Fruit fly (Drosophila melanogaster) whole organism, pupa: ENCODE data around the gene Hsc70-4.
A peak's percentile ranks its signal among the peaks of the same experiment; 100 is the strongest.

Experiments used
- CG10348 ChIP-seq: fragments of 200-800 bp; sonication (Bioruptor generic); IDR thresholded peaks from 2 replicates; pipeline ENCODE4 v1.3.6; 2022; ENCODE audit warnings: missing biosample characterization, missing genetic modification characterization
- CG12605 ChIP-seq: fragments of 200-800 bp; sonication (Bioruptor generic); IDR thresholded peaks from 2 replicates; pipeline ENCODE4 v1.3.6; 2022; ENCODE audit warnings: missing biosample characterization, missing genetic modification characterization
- CG13204 ChIP-seq: fragments of 200-800 bp; sonication (Bioruptor generic); optimal IDR thresholded peaks from 2 replicates; lab custom pipeline; 2018; ENCODE audit warnings: missing biosample characterization, mild to moderate bottlenecking, missing genetic modification characterization, moderate library complexity
- CG14655 ChIP-seq: fragments of 200-800 bp; sonication (Bioruptor generic); optimal IDR thresholded peaks from 3 replicates; lab custom pipeline; 2017; ENCODE audit warnings: mild to moderate bottlenecking, missing biosample characterization, missing genetic modification reagents, missing genetic modification characterization
- CG15710 ChIP-seq: fragments of 200-800 bp; sonication (Bioruptor generic); optimal IDR thresholded peaks from 2 replicates; lab custom pipeline; 2018; ENCODE audit warnings: missing biosample characterization, mild to moderate bottlenecking, missing genetic modification characterization, moderate library complexity
- CG17806 ChIP-seq: fragments of 200-800 bp; sonication (Bioruptor generic); optimal IDR thresholded peaks from 2 replicates; lab custom pipeline; 2018; ENCODE audit warnings: missing biosample characterization, mild to moderate bottlenecking, missing genetic modification characterization, moderate library complexity
- CG32121 ChIP-seq: fragments of 200-800 bp; sonication (Bioruptor generic); IDR thresholded peaks from 2 replicates; pipeline ENCODE4 v1.3.6; 2022; ENCODE audit warnings: missing biosample characterization, missing genetic modification characterization
- CG34367 ChIP-seq: fragments of 200-800 bp; sonication (Bioruptor generic); optimal IDR thresholded peaks from 2 replicates; lab custom pipeline; 2018; ENCODE audit warnings: missing biosample characterization, mild to moderate bottlenecking, missing genetic modification characterization
- CG4496 ChIP-seq: fragments of 200-800 bp; sonication (Bioruptor generic); IDR thresholded peaks from 3 replicates; pipeline ENCODE4 v1.3.6; 2022; ENCODE audit warnings: missing biosample characterization, missing genetic modification characterization
- CG8159 ChIP-seq: fragments of 200-800 bp; sonication (Bioruptor generic); optimal IDR thresholded peaks from 3 replicates; lab custom pipeline; 2018; ENCODE audit warnings: missing biosample characterization, mild to moderate bottlenecking, missing genetic modification characterization, moderate library complexity
- CG8301 ChIP-seq: fragments of 200-800 bp; sonication (Bioruptor generic); optimal IDR thresholded peaks from 2 replicates; lab custom pipeline; 2018; ENCODE audit warnings: missing biosample characterization, mild to moderate bottlenecking, missing genetic modification characterization
- CG9948 ChIP-seq: fragments of 200-800 bp; sonication (Bioruptor generic); optimal IDR thresholded peaks from 2 replicates; lab custom pipeline; 2018; ENCODE audit warnings: missing biosample characterization, mild to moderate bottlenecking, missing genetic modification characterization, moderate library complexity
- D1 ChIP-seq: fragments of 200-800 bp; sonication (Bioruptor generic); optimal IDR thresholded peaks from 2 replicates; lab custom pipeline; 2018; ENCODE audit warnings: missing biosample characterization, mild to moderate bottlenecking, missing genetic modification characterization, moderate library complexity
- EcR ChIP-seq: fragments of 200-800 bp; sonication (Bioruptor generic); optimal IDR thresholded peaks from 3 replicates; lab custom pipeline; 2019; ENCODE audit warnings: missing biosample characterization, missing genetic modification characterization, mild to moderate bottlenecking, moderate library complexity, missing genetic modification reagents
- Ets98B ChIP-seq: fragments of 200-800 bp; sonication (Bioruptor generic); IDR thresholded peaks from 2 replicates; pipeline ENCODE4 v1.3.6; 2022; ENCODE audit warnings: missing biosample characterization, missing genetic modification characterization
- Pif1A ChIP-seq: fragments of 200-800 bp; sonication (Bioruptor generic); optimal IDR thresholded peaks from 3 replicates; lab custom pipeline; 2016; ENCODE audit warnings: missing biosample characterization, missing genetic modification characterization
- Pif1B ChIP-seq: fragments of 200-800 bp; sonication (Bioruptor generic); optimal IDR thresholded peaks from 3 replicates; lab custom pipeline; 2016; ENCODE audit warnings: missing biosample characterization, missing genetic modification characterization
- Snoo ChIP-seq: fragments of 200-800 bp; sonication (Bioruptor generic); optimal IDR thresholded peaks from 3 replicates; lab custom pipeline; 2017; ENCODE audit warnings: missing biosample characterization, mild to moderate bottlenecking, missing genetic modification characterization, inconsistent platforms
- fd96Ca ChIP-seq: fragments of 200-800 bp; sonication (Bioruptor generic); IDR thresholded peaks from 3 replicates; pipeline ENCODE4 v1.3.6; 2022; ENCODE audit warnings: missing biosample characterization, missing genetic modification characterization
- gl ChIP-seq: fragments of 200-800 bp; sonication (Bioruptor generic); optimal IDR thresholded peaks from 2 replicates; lab custom pipeline; 2018; ENCODE audit warnings: missing biosample characterization, mild to moderate bottlenecking, missing genetic modification characterization
- rn ChIP-seq: fragments of 200-800 bp; sonication (Bioruptor generic); IDR thresholded peaks from 2 replicates; pipeline ENCODE4 v1.3.6; 2022; ENCODE audit warnings: missing biosample characterization, missing genetic modification characterization

Gene Hsc70-4

dm6 chr3R:15280619-15281334 lies 38.3 kb downstream of the Hsc70-4 start:
- no peak for TF ChIP-seq CG34367
- TF ChIP-seq rn = no peak
- no peak for TF ChIP-seq CG12605
- TF ChIP-seq D1 (tag; lab: Kevin White, UChicago) = no peak
- TF ChIP-seq CG8301 (tag; lab: Kevin White, UChicago) = peak; percentile 57
- TF ChIP-seq CG14655 = peak; percentile 81
- peak; percentile 43 for TF ChIP-seq Pif1B (GFP tag; lab: Kevin White, UChicago)
- TF ChIP-seq CG32121 (GFP tag; lab: Robert Waterston, UW) = no peak
- peak; percentile 74 for TF ChIP-seq Snoo (tag; lab: Kevin White, UChicago)
- TF ChIP-seq gl = no peak
- peak; percentile 24 for TF ChIP-seq CG17806 (tag; lab: Kevin White, UChicago)
- 0 out of 3 replicates have a peak, but pooled peaks have one; percentile 25 for TF ChIP-seq CG4496 (GFP tag; lab: Robert Waterston, UW)
- no peak for TF ChIP-seq CG10348 (GFP tag; lab: Robert Waterston, UW)
- TF ChIP-seq fd96Ca (GFP tag; lab: Robert Waterston, UW) = no peak
- no peak for TF ChIP-seq Ets98B (GFP tag; lab: Robert Waterston, UW)
- peak; percentile 42 for TF ChIP-seq CG9948 (tag; lab: Kevin White, UChicago)
- TF ChIP-seq CG15710 (tag; lab: Kevin White, UChicago) = peak; percentile 33
- no peak for TF ChIP-seq CG13204
- TF ChIP-seq EcR (GFP tag; lab: Kevin White, UChicago) = no peak
- TF ChIP-seq Pif1A (GFP tag; lab: Kevin White, UChicago) = peak; percentile 40
- TF ChIP-seq CG8159 (tag; lab: Kevin White, UChicago) = peak; percentile 54

dm6 chr3R:15281335-15281963 lies 39.0 kb downstream of the Hsc70-4 start:
- TF ChIP-seq Pif1A (GFP tag; lab: Kevin White, UChicago) = no peak
- TF ChIP-seq Pif1B (GFP tag; lab: Kevin White, UChicago) = no peak
- TF ChIP-seq, all 21 proteins: peak for 0

DNA sequence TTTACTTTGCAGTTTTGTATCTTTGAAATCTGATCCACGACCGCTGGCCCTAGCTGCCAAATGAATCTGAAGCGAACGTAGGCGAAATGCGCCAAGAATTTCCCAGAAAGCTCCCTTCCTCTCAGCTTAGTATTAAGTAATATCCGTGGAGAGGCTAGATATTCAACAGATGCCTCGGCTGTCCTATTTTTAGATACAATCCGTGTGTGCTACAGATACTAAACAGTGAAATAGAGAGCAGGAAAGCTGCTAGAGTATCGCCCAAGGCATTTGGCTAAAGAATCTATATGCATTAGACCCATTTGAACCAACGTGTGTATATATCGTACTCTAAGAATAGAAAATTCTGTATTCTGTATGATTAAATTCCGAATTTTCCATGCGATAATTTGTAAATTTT lies 39.8 kb downstream of the Hsc70-4 start:
- TF ChIP-seq CG14655 (no peak), CG10348 (GFP tag; lab: Robert Waterston, UW) (no peak), CG12605 (no peak), CG9948 (tag; lab: Kevin White, UChicago) (no peak), CG15710 (tag; lab: Kevin White, UChicago) (no peak), fd96Ca (GFP tag; lab: Robert Waterston, UW) (no peak), Pif1A (GFP tag; lab: Kevin White, UChicago) (no peak), Pif1B (GFP tag; lab: Kevin White, UChicago) (no peak)

dm6 chr3R:15282982-15283809 lies 40.7 kb downstream of the Hsc70-4 start:
- TF ChIP-seq CG32121 (GFP tag; lab: Robert Waterston, UW) (no peak), rn (no peak), CG17806 (tag; lab: Kevin White, UChicago) (no peak), CG4496 (GFP tag; lab: Robert Waterston, UW) (no peak), EcR (GFP tag; lab: Kevin White, UChicago) (peak; percentile 60), CG8159 (tag; lab: Kevin White, UChicago) (no peak)

- TF ChIP-seq fd96Ca (GFP tag; lab: Robert Waterston, UW) (no peak), D1 (tag; lab: Kevin White, UChicago) (peak; percentile 2)
These were observed 43.7 kb downstream of the Hsc70-4 start for dm6 chr3R:15286024-15286692.

- TF ChIP-seq CG12605 (no peak), Ets98B (GFP tag; lab: Robert Waterston, UW) (no peak), Pif1B (GFP tag; lab: Kevin White, UChicago) (no peak), CG10348 (GFP tag; lab: Robert Waterston, UW) (no peak), CG9948 (tag; lab: Kevin White, UChicago) (no peak), Pif1A (GFP tag; lab: Kevin White, UChicago) (no peak), CG34367 (no peak), rn (no peak), CG14655 (no peak), gl (no peak), CG8159 (tag; lab: Kevin White, UChicago) (no peak), fd96Ca (GFP tag; lab: Robert Waterston, UW) (no peak), CG8301 (tag; lab: Kevin White, UChicago) (no peak)
These were observed 44.2 kb downstream of the Hsc70-4 start for dm6 chr3R:15286693-15287041.
